Worm (Caenorhabditis elegans) whole organism, dauer: Measurements from ENCODE around the gene ttr-49.

Source experiments
- unc-62 ChIP-seq: sonication (generic microtip); optimal IDR thresholded peaks from 2 replicates; lab custom pipeline; 2017; ENCODE audit warnings: missing biosample characterization, missing genetic modification reagents, missing genetic modification characterization

ttr-49 gene

DNA sequence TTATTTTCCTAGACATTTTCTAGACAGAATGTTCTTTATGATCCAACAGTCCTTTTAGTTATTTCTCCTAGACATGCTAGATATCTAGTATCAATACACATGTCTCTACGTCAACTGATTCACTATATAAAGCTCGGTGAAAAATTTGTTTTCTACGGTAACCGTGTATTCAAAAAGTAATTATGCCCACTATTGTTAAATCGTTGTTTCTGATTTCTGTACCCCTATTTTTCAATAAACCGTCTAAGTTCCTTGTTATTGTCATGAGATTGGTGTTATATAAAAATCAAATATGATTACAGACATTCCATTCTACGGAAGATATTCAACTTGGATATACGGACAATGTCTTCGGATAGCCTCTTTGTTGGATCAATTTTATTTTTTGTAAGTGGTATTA, 3.4 kb downstream of the ttr-49 start, which contains the start of gene srx-46:
TSS of gene srx-46 (plus strand) at position 301 of the 400 bp plus-strand sequence.
- no peak for TF ChIP-seq unc-62

- TF ChIP-seq unc-62: no peak
Observed at ce11 chrV:9349687-9350086, 6.6 kb downstream of the ttr-49 start, which contains the start of gene srx-47. Gene srx-47 (plus strand): TSS chrV:9349987.

DNA sequence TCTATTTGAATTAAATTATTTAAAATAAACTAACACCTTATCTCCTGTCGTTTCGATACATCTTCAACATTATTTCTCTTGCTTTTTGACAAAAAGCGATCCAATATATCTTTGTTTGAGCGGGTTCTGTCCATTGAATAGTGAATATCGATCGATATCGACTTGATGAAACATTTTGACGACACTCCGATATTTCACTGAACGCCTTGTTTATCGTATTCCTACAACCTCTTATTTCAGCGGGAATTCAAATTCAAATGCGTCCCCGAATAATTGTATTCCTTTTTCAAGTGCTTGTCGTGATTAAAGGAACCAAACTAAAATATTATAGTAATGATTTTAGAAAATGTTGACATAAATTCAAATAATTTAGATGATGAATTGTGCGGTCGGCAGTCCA, 9.5 kb downstream of the ttr-49 start, which contains the start of the genes K07B1.7 and try-5:
TSS of gene K07B1.7 (minus strand) at position 159 of the 400 bp plus-strand sequence.
TSS of gene try-5 (plus strand) at position 241 of the 400 bp plus-strand sequence.
- TF ChIP-seq unc-62: no peak

DNA sequence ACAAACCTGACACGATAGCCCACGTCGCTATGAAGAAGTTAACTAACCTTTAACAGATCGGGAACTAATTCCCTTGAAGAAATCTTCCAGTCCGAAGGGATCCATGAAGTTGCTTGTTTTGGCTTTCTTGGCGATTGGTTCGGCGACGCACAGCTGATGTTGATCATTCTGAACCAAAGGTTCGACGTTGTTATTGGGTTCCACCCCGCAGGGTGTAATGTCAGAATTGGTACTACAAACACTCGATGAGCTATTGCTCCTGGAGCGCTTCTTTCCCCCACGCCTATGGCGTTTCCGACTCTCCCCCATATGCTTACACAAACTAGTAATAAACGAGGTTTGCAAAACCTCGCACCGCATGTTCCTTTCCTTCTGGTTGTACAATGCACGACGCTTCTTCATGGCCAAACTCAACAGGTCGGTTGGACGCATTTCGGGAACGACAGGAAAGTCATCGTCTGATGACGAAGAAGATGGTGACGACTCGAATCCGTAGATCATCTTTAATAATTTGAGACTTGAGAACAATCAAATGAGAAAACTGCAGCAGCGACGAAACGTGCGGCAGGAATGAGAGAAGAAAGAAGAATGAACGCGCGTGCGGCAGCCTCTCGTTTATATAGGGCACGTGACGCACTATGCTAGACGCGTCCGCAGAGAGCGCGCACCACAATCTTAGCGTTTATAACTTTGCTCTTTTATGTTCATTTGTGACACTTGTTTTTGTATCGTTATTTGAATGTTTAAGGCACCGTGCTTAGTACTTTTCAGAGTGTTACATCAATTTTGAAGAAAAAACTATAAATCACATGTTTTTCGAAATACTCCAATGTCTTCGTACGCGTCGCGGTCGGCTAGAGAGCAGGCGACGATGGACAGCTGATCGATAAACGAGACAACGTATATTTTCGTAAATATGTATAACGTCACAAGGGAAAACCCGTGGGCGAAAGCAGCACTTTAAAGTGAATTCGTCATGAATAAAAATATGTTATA, 12.4 kb downstream of the ttr-49 start, which contains the start of gene tos-1:
TSS of gene tos-1 (minus strand) at position 575 of the 996 bp plus-strand sequence.
- no peak for TF ChIP-seq unc-62

DNA sequence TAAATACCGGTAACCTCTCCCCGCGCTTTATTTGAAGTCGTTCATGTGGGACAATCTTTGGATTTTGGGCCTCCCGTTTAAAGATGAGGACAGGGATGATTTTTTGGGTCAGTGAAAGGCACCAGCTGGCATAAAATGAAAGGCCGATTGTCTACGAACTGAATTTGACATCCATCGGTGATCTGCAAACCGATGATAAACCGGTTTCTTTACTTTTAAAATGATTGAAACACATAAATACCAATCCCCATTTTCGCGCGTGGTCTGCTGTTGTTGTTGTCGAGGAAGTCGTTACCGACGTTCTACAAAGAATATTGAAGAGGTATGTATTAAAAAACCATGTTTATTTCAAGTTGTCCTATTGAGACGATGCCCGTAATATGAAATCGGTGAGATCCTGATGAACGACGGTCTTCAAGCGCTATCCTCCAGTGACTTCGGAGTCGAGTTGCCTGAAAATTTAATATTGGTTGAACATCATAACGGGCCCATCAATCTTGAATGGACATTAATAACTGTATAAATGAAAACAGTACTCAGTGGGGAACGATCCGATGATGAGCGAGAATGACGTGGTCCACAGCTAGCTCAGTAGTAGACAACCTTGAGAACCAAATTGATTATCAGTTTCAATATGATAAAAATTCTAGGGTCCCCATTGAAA, 13.2 kb downstream of the ttr-49 start:
- no peak for TF ChIP-seq unc-62

ce11 chrV:9340318-9340717, 16.0 kb downstream of the ttr-49 start:
- TF ChIP-seq unc-62: no peak

ce11 chrV:9338452-9338851, 17.9 kb downstream of the ttr-49 start:
- TF ChIP-seq unc-62: no peak

DNA sequence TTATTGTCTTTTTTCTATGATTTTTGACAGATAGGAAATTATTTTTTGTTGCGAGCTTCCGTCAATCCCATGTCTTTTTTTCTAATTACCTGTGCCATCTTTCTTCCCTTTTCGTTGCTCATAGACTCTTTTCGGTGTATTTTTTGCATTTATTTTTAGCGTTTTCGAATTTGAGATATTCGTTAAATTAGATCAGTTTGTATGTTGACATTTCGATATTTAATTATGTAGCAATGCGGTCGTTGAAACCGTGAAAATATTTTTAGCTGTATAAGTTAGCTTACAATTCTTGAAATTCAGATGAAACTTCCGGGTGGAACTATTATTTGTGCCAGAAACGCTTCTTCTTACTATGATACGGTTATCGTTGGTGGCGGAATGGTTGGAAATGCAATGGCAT, 19.9 kb downstream of the ttr-49 start, which contains the start of gene coq-6:
TSS of gene coq-6 (plus strand) at position 301 of the 400 bp plus-strand sequence.
- TF ChIP-seq unc-62: no peak

ce11 chrV:9334216-9334615, 22.1 kb downstream of the ttr-49 start, which contains the start of gene ucp-4:
Gene ucp-4 (plus strand): TSS chrV:9334298.
- TF ChIP-seq unc-62: no peak

- no peak for TF ChIP-seq unc-62
Observed at ce11 chrV:9333316-9334048, 22.8 kb downstream of the ttr-49 start, which contains the start of gene acl-14. Gene acl-14 (minus strand): TSS chrV:9333631.

ce11 chrV:9332611-9333315, 23.6 kb downstream of the ttr-49 start:
- TF ChIP-seq unc-62: no peak

DNA sequence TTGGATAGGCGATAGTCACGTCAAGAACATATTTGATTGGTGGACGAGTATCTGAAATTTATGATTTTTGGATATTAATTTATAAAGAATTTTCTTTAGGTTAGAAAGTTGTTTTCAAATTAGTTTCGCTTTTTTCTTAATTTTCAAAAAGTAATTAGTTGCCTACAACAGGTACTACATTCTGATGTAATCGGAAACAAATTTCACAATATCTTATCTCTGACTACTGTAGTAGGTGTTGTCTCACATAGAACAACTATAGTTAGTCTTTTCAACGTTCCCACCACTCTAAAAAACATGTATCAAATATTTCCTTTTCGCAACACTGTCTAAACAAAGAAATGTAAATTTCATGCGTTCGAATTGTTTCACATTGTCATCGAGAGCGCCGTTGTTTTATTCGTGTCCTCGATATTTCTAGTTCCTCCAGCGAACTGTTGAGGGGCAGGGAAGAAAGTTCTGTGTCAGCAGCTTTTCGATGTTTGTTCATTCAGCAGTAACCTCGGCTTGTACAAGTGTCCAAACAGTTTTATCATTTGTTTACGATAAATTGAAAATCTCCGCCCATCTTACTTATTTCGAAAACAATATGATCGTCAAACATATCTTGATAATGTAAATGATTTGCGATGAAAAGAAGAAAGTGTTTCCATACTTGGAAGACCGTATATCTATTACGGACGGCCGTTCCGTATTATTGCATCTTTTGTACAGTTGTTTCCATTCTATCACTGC, 26.9 kb downstream of the ttr-49 start:
- TF ChIP-seq unc-62: no peak

- no peak for TF ChIP-seq unc-62
Observed at ce11 chrV:9328670-9329069, 27.6 kb downstream of the ttr-49 start, which contains the start of gene K07B1.4. Gene K07B1.4 (plus strand): TSS chrV:9328970.

DNA sequence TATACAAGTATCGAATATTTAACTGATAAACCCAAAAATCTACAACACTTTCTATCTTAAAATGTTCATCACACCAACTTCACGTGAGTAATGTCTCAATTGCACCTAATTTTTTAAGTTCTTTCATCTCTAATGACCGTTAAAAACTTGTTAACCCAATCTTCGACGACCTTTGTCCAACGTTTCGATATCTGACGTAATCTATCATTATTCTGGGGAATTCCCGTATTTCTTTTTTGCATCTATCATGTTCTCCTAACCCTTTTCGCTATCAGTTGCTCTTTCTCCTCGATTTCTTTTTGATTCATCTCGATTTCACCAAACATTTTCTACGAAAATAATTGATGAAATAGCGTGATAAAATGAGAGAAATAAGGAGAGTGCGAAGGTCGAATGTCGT, 28.6 kb downstream of the ttr-49 start:
- TF ChIP-seq unc-62: no peak

ce11 chrV:9326903-9327302, 29.4 kb downstream of the ttr-49 start:
- no peak for TF ChIP-seq unc-62
